Fruit fly (Drosophila melanogaster) whole organism: ENCODE results near the gene yata.

ENCODE experiments used
- Dll ChIP-seq: fragments of >200 bp; optimal IDR thresholded peaks from 2 replicates; lab custom pipeline; 2017
- pan ChIP-seq: fragments of >200 bp; optimal IDR thresholded peaks from 2 replicates; lab custom pipeline; 2017

DNA sequence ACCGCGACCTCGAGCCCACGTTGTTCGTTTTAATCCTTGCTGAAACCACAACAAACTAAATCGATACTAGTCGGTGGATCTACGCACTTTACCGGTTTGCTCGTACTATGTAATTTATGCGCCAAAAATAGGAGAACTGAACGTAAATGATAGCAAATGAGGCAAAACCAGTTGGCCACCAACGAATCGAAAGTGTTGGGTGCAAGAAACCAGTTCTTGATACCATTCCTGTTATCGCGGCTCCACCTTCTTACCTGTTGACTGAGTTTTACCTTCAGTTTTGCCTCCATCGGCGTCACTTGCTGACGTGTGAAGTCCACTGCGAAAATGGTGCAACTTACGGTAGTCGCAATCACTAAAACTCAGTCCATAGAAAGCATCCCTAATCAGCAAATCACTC lies 8.9 kb upstream of the yata start:
- TF ChIP-seq Dll (lab: Kevin White, UChicago) (no peak), pan (lab: Kevin White, UChicago) (no peak)
